Fruit fly (Drosophila melanogaster) whole organism, embryonic: ENCODE measurements around the gene CG14820.

Experiments
- Adf1 ChIP-seq: fragments of 200-800 bp; sonication (Bioruptor generic); IDR thresholded peaks from 2 replicates; pipeline ENCODE4 v1.3.6; 2022; ENCODE audit warnings: missing biosample characterization, missing genetic modification characterization
- Aef1 ChIP-seq: fragments of 200-800 bp; sonication (Bioruptor generic); IDR thresholded peaks from 3 replicates; pipeline ENCODE4 v1.3.6; 2022; ENCODE audit warnings: missing biosample characterization, missing genetic modification characterization
- Awh ChIP-seq: fragments of 200-800 bp; sonication (Bioruptor generic); IDR thresholded peaks from 2 replicates; pipeline ENCODE4, ENCODE4 v1.3.6; 2022; ENCODE audit warnings: missing biosample characterization, missing genetic modification characterization
- BtbVII ChIP-seq: fragments of 200-800 bp; sonication (Bioruptor generic); optimal IDR thresholded peaks from 3 replicates; lab custom pipeline; 2017; ENCODE audit warnings: missing biosample characterization, mild to moderate bottlenecking, missing genetic modification characterization
- CG10267 ChIP-seq: fragments of 200-800 bp; sonication (Bioruptor generic); optimal IDR thresholded peaks from 2 replicates; lab custom pipeline; 2018; ENCODE audit warnings: missing biosample characterization, mild to moderate bottlenecking, missing genetic modification characterization, moderate library complexity
- CG11247 ChIP-seq: fragments of 200-800 bp; sonication (Bioruptor generic); IDR thresholded peaks from 2 replicates; pipeline ENCODE4 v1.3.6; 2022; ENCODE audit warnings: missing biosample characterization, missing genetic modification characterization
- CG11456 ChIP-seq: fragments of 200-800 bp; sonication (Bioruptor generic); IDR thresholded peaks from 3 replicates; pipeline ENCODE4 v1.3.6; 2022; ENCODE audit warnings: missing biosample characterization, missing genetic modification characterization
- CG11504 ChIP-seq: fragments of 200-800 bp; sonication (Bioruptor generic); optimal IDR thresholded peaks from 3 replicates; lab custom pipeline; 2019; ENCODE audit warnings: missing biosample characterization, mild to moderate bottlenecking, missing genetic modification characterization, moderate library complexity
- CG11723 ChIP-seq: fragments of 200-800 bp; sonication (Bioruptor generic); optimal IDR thresholded peaks from 2 replicates; lab custom pipeline; 2017; ENCODE audit warnings: missing biosample characterization, mild to moderate bottlenecking, missing genetic modification characterization
- CG12299 ChIP-seq: fragments of 200-800 bp; sonication (Bioruptor generic); optimal IDR thresholded peaks from 2 replicates; lab custom pipeline; 2018; ENCODE audit warnings: missing biosample characterization, mild to moderate bottlenecking, missing genetic modification characterization
- CG13624 ChIP-seq: fragments of 200-800 bp; sonication (Bioruptor generic); optimal IDR thresholded peaks from 2 replicates; lab custom pipeline; 2016; ENCODE audit warnings: missing biosample characterization, missing genetic modification characterization
- CG15269 ChIP-seq: fragments of 200-800 bp; sonication (Bioruptor generic); optimal IDR thresholded peaks from 2 replicates; lab custom pipeline; 2018; ENCODE audit warnings: missing biosample characterization, mild to moderate bottlenecking, missing genetic modification characterization, moderate library complexity
- CG1647 ChIP-seq: fragments of 200-800 bp; sonication (Bioruptor generic); optimal IDR thresholded peaks from 3 replicates; lab custom pipeline; 2016; ENCODE audit warnings: missing biosample characterization, missing genetic modification characterization
- CG16813 ChIP-seq: fragments of 200-800 bp; sonication (Bioruptor generic); IDR thresholded peaks from 3 replicates; pipeline ENCODE4 v1.3.6; 2022; ENCODE audit warnings: missing biosample characterization, missing genetic modification characterization; ENCODE audit not compliant: partially characterized antibody
- CG17186 ChIP-seq: fragments of 200-800 bp; sonication (Bioruptor generic); optimal IDR thresholded peaks from 3 replicates; lab custom pipeline; 2017; ENCODE audit warnings: missing biosample characterization, missing genetic modification reagents, missing genetic modification characterization
- CG2129 ChIP-seq: fragments of 200-800 bp; sonication (Bioruptor generic); IDR thresholded peaks from 2 replicates; pipeline ENCODE4 v1.3.6; 2022; ENCODE audit warnings: missing biosample characterization, missing genetic modification characterization; ENCODE audit not compliant: partially characterized antibody
- CG2712 ChIP-seq: fragments of 200-800 bp; optimal IDR thresholded peaks from 3 replicates; lab custom pipeline; 2019; ENCODE audit warnings: missing biosample characterization, mild to moderate bottlenecking, missing genetic modification characterization, moderate library complexity
- CG32532 ChIP-seq: fragments of 200-800 bp; sonication (Bioruptor generic); IDR thresholded peaks from 2 replicates; pipeline ENCODE4 v1.3.6; 2022; ENCODE audit warnings: missing biosample characterization, missing genetic modification characterization
- CG4424 ChIP-seq: fragments of 200-800 bp; sonication (Bioruptor generic); optimal IDR thresholded peaks from 3 replicates; lab custom pipeline; 2016; ENCODE audit warnings: missing biosample characterization, missing genetic modification characterization
- CG5180 ChIP-seq: fragments of 200-800 bp; sonication (Bioruptor generic); optimal IDR thresholded peaks from 3 replicates; lab custom pipeline; 2017; ENCODE audit warnings: missing biosample characterization, missing genetic modification characterization, mild to moderate bottlenecking, moderate library complexity, missing genetic modification reagents
- CG5953 ChIP-seq: fragments of 200-800 bp; sonication (Bioruptor generic); IDR thresholded peaks from 2 replicates; pipeline ENCODE4 v1.3.6; 2022; ENCODE audit warnings: missing biosample characterization, missing genetic modification characterization
- CHES-1-like ChIP-seq: fragments of 200-800 bp; sonication (Bioruptor generic); optimal IDR thresholded peaks from 2 replicates; lab custom pipeline; 2016; ENCODE audit warnings: missing biosample characterization, missing genetic modification characterization
- D19B ChIP-seq: fragments of 200-800 bp; sonication (Bioruptor generic); optimal IDR thresholded peaks from 2 replicates; lab custom pipeline; 2017; ENCODE audit warnings: missing biosample characterization, mild to moderate bottlenecking, missing genetic modification characterization
- Dbx ChIP-seq: fragments of 200-800 bp; sonication (Bioruptor generic); IDR thresholded peaks from 3 replicates; pipeline ENCODE4 v1.3.6; 2022; ENCODE audit warnings: missing biosample characterization, missing genetic modification characterization
- Dek ChIP-seq: fragments of 200-800 bp; sonication (Bioruptor generic); optimal IDR thresholded peaks from 3 replicates; lab custom pipeline; 2019; ENCODE audit warnings: missing biosample characterization, mild to moderate bottlenecking, missing genetic modification characterization, moderate library complexity
- Dll ChIP-seq: fragments of 200-800 bp; sonication (Bioruptor generic); IDR thresholded peaks from 4 replicates; pipeline ENCODE4 v1.3.6; 2022; ENCODE audit warnings: missing biosample characterization, missing genetic modification characterization; ENCODE audit not compliant: partially characterized antibody
- Doc3 ChIP-seq: fragments of 200-800 bp; sonication (Bioruptor generic); IDR thresholded peaks from 3 replicates; pipeline ENCODE4 v1.3.6; 2022; ENCODE audit warnings: missing biosample characterization, missing genetic modification characterization; ENCODE audit not compliant: partially characterized antibody
- Kr ChIP-seq: fragments of 200-800 bp; sonication (Bioruptor generic); optimal IDR thresholded peaks from 2 replicates; lab custom pipeline; 2017; ENCODE audit warnings: missing biosample characterization, mild to moderate bottlenecking, missing genetic modification characterization
- MESR4 ChIP-seq: fragments of 200-800 bp; sonication (Bioruptor generic); optimal IDR thresholded peaks from 2 replicates; lab custom pipeline; 2018; ENCODE audit warnings: missing biosample characterization, mild to moderate bottlenecking, missing genetic modification characterization, moderate library complexity
- Meics ChIP-seq: fragments of 200-800 bp; sonication (Bioruptor generic); optimal IDR thresholded peaks from 2 replicates; lab custom pipeline; 2017; ENCODE audit warnings: missing biosample characterization, mild to moderate bottlenecking, missing genetic modification characterization
- Myb ChIP-seq: fragments of 200-800 bp; sonication (Bioruptor generic); optimal IDR thresholded peaks from 2 replicates; lab custom pipeline; 2016; ENCODE audit warnings: missing biosample characterization, missing genetic modification characterization
- Rx ChIP-seq: fragments of 200-800 bp; sonication (Bioruptor generic); IDR thresholded peaks from 2 replicates; pipeline ENCODE4 v1.3.6; 2022; ENCODE audit warnings: missing biosample characterization, missing genetic modification characterization
- Xbp1 ChIP-seq: fragments of 200-800 bp; sonication (Bioruptor generic); optimal IDR thresholded peaks from 3 replicates; lab custom pipeline; 2016; ENCODE audit warnings: missing biosample characterization, mild to moderate bottlenecking, missing genetic modification characterization
- ash1 ChIP-seq: fragments of 200-800 bp; sonication (Bioruptor generic); optimal IDR thresholded peaks from 2 replicates; lab custom pipeline; 2018; ENCODE audit warnings: missing biosample characterization, mild to moderate bottlenecking, missing genetic modification characterization
- bigmax ChIP-seq: fragments of 200-800 bp; sonication (Bioruptor generic); optimal IDR thresholded peaks from 2 replicates; lab custom pipeline; 2018; ENCODE audit warnings: missing biosample characterization, mild to moderate bottlenecking, missing genetic modification characterization
- btn ChIP-seq: fragments of 200-800 bp; sonication (Bioruptor generic); optimal IDR thresholded peaks from 2 replicates; lab custom pipeline; 2016; ENCODE audit warnings: missing biosample characterization, missing genetic modification characterization
- crol ChIP-seq: fragments of 200-800 bp; sonication (Bioruptor generic); IDR thresholded peaks from 2 replicates; pipeline ENCODE4 v1.3.6; 2022; ENCODE audit warnings: missing biosample characterization, missing genetic modification characterization
- dm ChIP-seq: fragments of 200-800 bp; sonication (Bioruptor generic); optimal IDR thresholded peaks from 3 replicates; lab custom pipeline; 2016; ENCODE audit warnings: missing biosample characterization, missing genetic modification characterization
- fd64A ChIP-seq: fragments of 200-800 bp; sonication (Bioruptor generic); optimal IDR thresholded peaks from 3 replicates; lab custom pipeline; 2018; ENCODE audit warnings: missing biosample characterization, mild to moderate bottlenecking, missing genetic modification characterization
- inv ChIP-seq: fragments of 200-800 bp; sonication (Bioruptor generic); IDR thresholded peaks from 2 replicates; pipeline ENCODE4 v1.3.6; 2022; ENCODE audit warnings: missing biosample characterization, missing genetic modification characterization; ENCODE audit not compliant: partially characterized antibody
- jing ChIP-seq: fragments of 200-800 bp; sonication (Bioruptor generic); optimal IDR thresholded peaks from 2 replicates; lab custom pipeline; 2018; ENCODE audit warnings: missing biosample characterization, mild to moderate bottlenecking, missing genetic modification characterization
- lbe ChIP-seq: fragments of 200-800 bp; sonication (Bioruptor generic); optimal IDR thresholded peaks from 2 replicates; lab custom pipeline; 2016; ENCODE audit warnings: missing biosample characterization, mild to moderate bottlenecking, missing genetic modification characterization
- lola ChIP-seq, 3 experiments: fragments of >200 bp in 2 of 3; fragments of 200-800 bp in 1 of 3; sonication (Bioruptor generic) in 1 of 3; optimal IDR thresholded peaks; 2 replicates each; lab custom pipeline; 2017 to 2019; ENCODE audit warnings: missing biosample characterization in 3 of 3, missing genetic modification characterization in 3 of 3, mild to moderate bottlenecking in 1 of 3, moderate library complexity in 1 of 3
- luna ChIP-seq: fragments of 200-800 bp; sonication (Bioruptor generic); optimal IDR thresholded peaks from 2 replicates; lab custom pipeline; 2016; ENCODE audit warnings: missing biosample characterization, missing genetic modification characterization
- pho ChIP-seq: fragments of 200-800 bp; sonication (Bioruptor generic); optimal IDR thresholded peaks from 2 replicates; lab custom pipeline; 2016; ENCODE audit warnings: missing biosample characterization, missing genetic modification characterization
- row ChIP-seq: fragments of 200-800 bp; sonication (Bioruptor generic); IDR thresholded peaks from 3 replicates; pipeline ENCODE4 v1.3.6; 2022; ENCODE audit warnings: missing biosample characterization, missing genetic modification characterization
- sisA ChIP-seq: fragments of 200-800 bp; sonication (Bioruptor generic); IDR thresholded peaks from 2 replicates; pipeline ENCODE4 v1.3.6; 2022; ENCODE audit warnings: missing biosample characterization, missing genetic modification characterization
- sna ChIP-seq: fragments of 200-800 bp; sonication (Bioruptor generic); IDR thresholded peaks from 2 replicates; pipeline ENCODE4 v1.3.6; 2022; ENCODE audit warnings: missing biosample characterization, missing genetic modification characterization; ENCODE audit not compliant: partially characterized antibody

CG14820 gene

DNA sequence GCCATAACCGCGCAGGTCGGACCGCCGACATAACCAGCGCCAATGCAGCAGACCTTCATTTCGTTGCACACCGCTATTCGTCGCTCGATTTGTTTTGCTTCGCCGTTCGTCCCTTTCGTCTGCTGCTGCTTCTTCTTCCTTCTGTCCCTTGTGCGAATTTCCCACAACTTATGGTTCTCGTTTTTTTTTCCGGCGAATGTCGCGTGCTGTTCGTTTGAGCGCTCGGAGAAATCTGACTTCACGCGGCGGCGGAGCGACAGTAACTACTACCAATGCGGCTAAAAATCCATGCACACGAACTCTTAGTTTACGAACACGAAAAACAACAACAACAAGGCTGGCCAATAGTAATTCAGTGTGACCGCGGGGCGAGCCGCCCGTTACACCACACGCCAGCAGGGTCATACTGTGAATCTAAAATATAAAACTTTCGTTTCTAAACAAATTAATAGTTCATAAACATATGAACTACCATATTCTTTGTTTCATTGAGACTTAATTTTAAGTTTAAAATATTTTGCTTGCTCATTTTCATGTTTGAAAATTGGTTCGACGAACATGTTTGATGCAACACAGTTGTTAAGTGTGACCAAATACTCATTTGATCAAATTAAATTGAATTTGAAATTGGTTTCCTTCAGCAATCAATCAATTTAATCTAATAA lies 31.9 kb downstream of the CG14820 start, which contains the start of gene sgl (continued):
- TF ChIP-seq Dll (GFP tag; lab: Robert Waterston, UW) = peak; percentile 60; the same call in 2 of the 4 replicates
- no peak for TF ChIP-seq lbe
- TF ChIP-seq inv (GFP tag; lab: Robert Waterston, UW) = peak; percentile 25; the same call in 1 of the 2 replicates
- peak; percentile 27 for TF ChIP-seq pho (GFP tag; lab: Kevin White, UChicago)
- peak; percentile 41 for TF ChIP-seq CG32532 (GFP tag; lab: Robert Waterston, UW)
- peak; percentile 17 for TF ChIP-seq CG13624 (GFP tag; lab: Kevin White, UChicago)
- peak; percentile 43; the same call in 1 of the 3 replicates for TF ChIP-seq Doc3
- no peak for TF ChIP-seq Kr (GFP tag; lab: Kevin White, UChicago)
- peak; percentile 19 for TF ChIP-seq CG4424 (GFP tag; lab: Kevin White, UChicago)
- TF ChIP-seq sisA (GFP tag; lab: Robert Waterston, UW) = no peak
- no peak for TF ChIP-seq lola (GFP tag; optimal IDR thresholded peaks at IDR 0.05; lab: Kevin White, UChicago)
- TF ChIP-seq CG5953 (GFP tag; lab: Robert Waterston, UW) = 0 out of 2 replicates have a peak, but pooled peaks have one; percentile 37
- TF ChIP-seq CG11456 = peak; percentile 66; the same call in 2 of the 3 replicates
- peak; percentile 11 for TF ChIP-seq Xbp1 (GFP tag; lab: Kevin White, UChicago)
- peak; percentile 36; the same call in 1 of the 2 replicates for TF ChIP-seq CG11247 (GFP tag; lab: Robert Waterston, UW)
- peak; percentile 48 for TF ChIP-seq CHES-1-like (GFP tag; lab: Kevin White, UChicago)
- peak; percentile 20 for TF ChIP-seq bigmax (GFP tag; lab: Kevin White, UChicago)
- peak; percentile 44 for TF ChIP-seq CG11504 (tag; lab: Kevin White, UChicago)
- TF ChIP-seq CG2712 (tag; lab: Kevin White, UChicago) = peak; percentile 7
- peak; percentile 5 for TF ChIP-seq CG1647
- peak; percentile 40 for TF ChIP-seq CG15269 (tag; lab: Kevin White, UChicago)
- peak; percentile 84 for TF ChIP-seq Aef1 (GFP tag; lab: Robert Waterston, UW)
- peak; percentile 57 for TF ChIP-seq MESR4 (GFP tag; lab: Kevin White, UChicago)
- TF ChIP-seq Rx (GFP tag; lab: Robert Waterston, UW) = no peak
- peak; percentile 19 for TF ChIP-seq luna (GFP tag; lab: Kevin White, UChicago)
- TF ChIP-seq CG2129 (GFP tag; lab: Robert Waterston, UW) = no peak; the same call in 1 of the 2 replicates
- TF ChIP-seq Meics (GFP tag; lab: Kevin White, UChicago) = peak; percentile 2
- TF ChIP-seq sna (GFP tag; lab: Robert Waterston, UW) = peak; percentile 50; the same call in 1 of the 2 replicates
- TF ChIP-seq row = peak; percentile 83
- TF ChIP-seq CG16813 (GFP tag; lab: Robert Waterston, UW) = 0 out of 3 replicates have a peak, but pooled peaks have one; percentile 25
- TF ChIP-seq CG5180 = peak; percentile 100
- no peak for TF ChIP-seq ash1 (GFP tag; lab: Kevin White, UChicago)
- TF ChIP-seq Myb (GFP tag; lab: Kevin White, UChicago) = peak; percentile 37
- peak; percentile 72 for TF ChIP-seq jing
- peak; percentile 60; the same call in 1 of the 2 replicates for TF ChIP-seq Adf1 (GFP tag; lab: Robert Waterston, UW)
- peak; percentile 68; the same call in 1 of the 3 replicates for TF ChIP-seq Dbx (GFP tag; lab: Robert Waterston, UW)
- TF ChIP-seq CG17186 (GFP tag; lab: Kevin White, UChicago) = no peak
- peak; percentile 70 for TF ChIP-seq CG10267 (tag; lab: Kevin White, UChicago)
- peak; percentile 65 for TF ChIP-seq dm (GFP tag; lab: Kevin White, UChicago)
- TF ChIP-seq Awh (GFP tag; lab: Robert Waterston, UW) = 0 out of 2 replicates have a peak, but pooled peaks have one; percentile 25
- TF ChIP-seq CG12299 (tag; lab: Kevin White, UChicago) = no peak
- TF ChIP-seq Dek (tag; lab: Kevin White, UChicago) = peak; percentile 41
- TF ChIP-seq btn (GFP tag; lab: Kevin White, UChicago) = no peak
- TF ChIP-seq fd64A = no peak
- TF ChIP-seq CG11723 (GFP tag; lab: Kevin White, UChicago) = peak; percentile 43
- peak; percentile 14 for TF ChIP-seq D19B (GFP tag; lab: Kevin White, UChicago)
- peak; percentile 66 for TF ChIP-seq BtbVII (GFP tag; lab: Kevin White, UChicago)
- TF ChIP-seq crol (GFP tag; lab: Robert Waterston, UW) = no peak; the same call in 1 of the 2 replicates
